Fruit fly (Drosophila melanogaster): ENCODE measurements around the gene Fur1.

Gene Fur1

dm6 chr3R:25490375-25490774, 17.5 kb upstream of the Fur1 start (continued):
- TF ChIP-seq Bgb (GFP tag; IDR thresholded peaks at IDR 0.05; ENCODE audit: partially characterized antibody) (no peak), CG12659 (GFP tag; optimal IDR thresholded peaks at IDR 0.05) (no peak), CG11093 (GFP tag; IDR thresholded peaks at IDR 0.05) (no peak), Xrp1 (GFP tag; IDR thresholded peaks at IDR 0.05) (peak; percentile 47), kay (GFP tag; optimal IDR thresholded peaks at IDR 0.05) (peak; percentile 60), Fer1 (GFP tag; optimal IDR thresholded peaks at IDR 0.05) (peak; percentile 42), Mad (GFP tag; optimal IDR thresholded peaks at IDR 0.05) (no peak), Hr3 (GFP tag; optimal IDR thresholded peaks at IDR 0.05) (no peak), Oli (tag; optimal IDR thresholded peaks at IDR 0.05) (peak; percentile 39), pros (GFP tag; optimal IDR thresholded peaks at IDR 0.05) (no peak), Dip2 (GFP tag; IDR thresholded peaks at IDR 0.05) (no peak), NfI (GFP tag; optimal IDR thresholded peaks at IDR 0.05) (no peak), wdn (GFP tag; IDR thresholded peaks at IDR 0.05) (no peak), usp (GFP tag; optimal IDR thresholded peaks at IDR 0.05) (no peak), pum (GFP tag; optimal IDR thresholded peaks at IDR 0.05) (no peak), slbo (GFP tag; IDR thresholded peaks at IDR 0.05) (peak; percentile 34; the same call in 1 of the 2 replicates), tna (GFP tag; IDR thresholded peaks at IDR 0.05; ENCODE audit: partially characterized antibody) (no peak), CG17829 (tag; optimal IDR thresholded peaks at IDR 0.05) (no peak), mirr (GFP tag; optimal IDR thresholded peaks at IDR 0.05) (no peak), fd64A (GFP tag; optimal IDR thresholded peaks at IDR 0.05) (no peak), CG14667 (GFP tag; IDR thresholded peaks at IDR 0.05) (no peak), CG10543 (GFP tag; optimal IDR thresholded peaks at IDR 0.05) (no peak), CG14014 (GFP tag; IDR thresholded peaks at IDR 0.05) (no peak), CG31365 (tag; optimal IDR thresholded peaks at IDR 0.05) (no peak), CG17568 (GFP tag; optimal IDR thresholded peaks at IDR 0.05) (no peak), CG11695 (GFP tag; IDR thresholded peaks at IDR 0.05) (no peak), az2 (GFP tag; optimal IDR thresholded peaks at IDR 0.05) (peak; percentile 19), croc (GFP tag; conservative IDR thresholded peaks at IDR 0.05) (no peak), Doc2 (GFP tag; IDR thresholded peaks at IDR 0.05) (no peak), E2f2 (GFP tag; IDR thresholded peaks at IDR 0.05) (no peak), CG17802 (tag; optimal IDR thresholded peaks at IDR 0.05) (no peak), Dip3 (GFP tag; optimal IDR thresholded peaks at IDR 0.05) (no peak), disco-r (GFP tag; optimal IDR thresholded peaks at IDR 0.05) (no peak), Hand (GFP tag; optimal IDR thresholded peaks at IDR 0.05) (no peak), CG10267 (tag; optimal IDR thresholded peaks at IDR 0.05) (no peak), Camta (GFP tag; optimal IDR thresholded peaks at IDR 0.05) (peak; percentile 24), CG12104 (GFP tag; optimal IDR thresholded peaks at IDR 0.05) (no peak), mld (GFP tag; IDR thresholded peaks at IDR 0.05; ENCODE audit: partially characterized antibody) (no peak), CG14050 (GFP tag; IDR thresholded peaks at IDR 0.05) (no peak), CG14860 (GFP tag; IDR thresholded peaks at IDR 0.05; ENCODE audit: partially characterized antibody) (no peak), CG18262 (tag; optimal IDR thresholded peaks at IDR 0.05) (no peak), CG1832 (GFP tag; optimal IDR thresholded peaks at IDR 0.05) (no peak), CG34422 (GFP tag; IDR thresholded peaks at IDR 0.05) (no peak), abd-A (tag; optimal IDR thresholded peaks at IDR 0.05) (no peak), wek (GFP tag; optimal IDR thresholded peaks at IDR 0.05) (no peak), CG10209 (GFP tag; optimal IDR thresholded peaks at IDR 0.05) (no peak), CG15269 (tag; optimal IDR thresholded peaks at IDR 0.05) (no peak), Asciz (GFP tag; optimal IDR thresholded peaks at IDR 0.05) (peak; percentile 29), hth (optimal IDR thresholded peaks at IDR 0.05) (no peak), CG10654 (GFP tag; optimal IDR thresholded peaks at IDR 0.05) (peak; percentile 9), tio (GFP tag; optimal IDR thresholded peaks at IDR 0.05) (no peak), PHDP (tag; optimal IDR thresholded peaks at IDR 0.05) (no peak)
